Fruit fly (Drosophila melanogaster) whole organism, wandering third instar larva: ENCODE results near the gene RpL18.
A peak's percentile ranks its signal among the peaks of the same experiment; 100 is the strongest.

ENCODE experiments used
- Abd-B ChIP-seq: fragments of >200 bp; optimal IDR thresholded peaks from 2 replicates; lab custom pipeline; 2017; ENCODE audit warnings: missing biosample characterization, missing genetic modification characterization
- CG32264 ChIP-seq: fragments of 200-800 bp; sonication (Bioruptor generic); optimal IDR thresholded peaks from 2 replicates; lab custom pipeline; 2016; ENCODE audit warnings: missing biosample characterization, missing genetic modification characterization
- CG9705 ChIP-seq: fragments of 200-800 bp; sonication (Bioruptor generic); optimal IDR thresholded peaks from 2 replicates; lab custom pipeline; 2018; ENCODE audit warnings: missing biosample characterization, mild to moderate bottlenecking, missing genetic modification characterization
- CrebA ChIP-seq: fragments of 200-800 bp; sonication (Bioruptor generic); optimal IDR thresholded peaks from 2 replicates; lab custom pipeline; 2016; ENCODE audit warnings: missing biosample characterization, mild to moderate bottlenecking, missing genetic modification characterization, borderline replicate concordance
- Dfd ChIP-seq: fragments of >200 bp; optimal IDR thresholded peaks from 2 replicates; lab custom pipeline; 2017; ENCODE audit warnings: missing biosample characterization, missing genetic modification characterization
- Dif ChIP-seq: fragments of 200-275, 200-300 bp; sonication (Bioruptor generic); optimal IDR thresholded peaks from 2 replicates; lab custom pipeline; 2018; ENCODE audit warnings: missing biosample characterization, missing genetic modification characterization; ENCODE audit not compliant: partially characterized antibody
- GATAd ChIP-seq: sonication (Bioruptor generic); optimal IDR thresholded peaks from 2 replicates; lab custom pipeline; 2016; ENCODE audit warnings: missing biosample characterization, missing genetic modification characterization
- HLH106 ChIP-seq: fragments of 200-800 bp; optimal IDR thresholded peaks from 3 replicates; lab custom pipeline; 2019; ENCODE audit warnings: missing biosample characterization, mild to moderate bottlenecking, missing genetic modification characterization, moderate library complexity
- Hnf4 ChIP-seq: fragments of 200-800 bp; sonication (Bioruptor generic); optimal IDR thresholded peaks from 2 replicates; lab custom pipeline; 2016; ENCODE audit warnings: missing biosample characterization, mild to moderate bottlenecking, missing genetic modification characterization
- Hr78 ChIP-seq: fragments of >200 bp; optimal IDR thresholded peaks from 2 replicates; lab custom pipeline; 2017; ENCODE audit warnings: missing biosample characterization, missing genetic modification characterization
- Hr83 ChIP-seq: fragments of 200-300 bp; sonication (Bioruptor generic); optimal IDR thresholded peaks from 2 replicates; lab custom pipeline; 2016; ENCODE audit warnings: missing biosample characterization, mild to moderate bottlenecking, missing genetic modification characterization, moderate library complexity; ENCODE audit not compliant: poor library complexity, severe bottlenecking
- Jra ChIP-seq: sonication (Bioruptor generic); optimal IDR thresholded peaks from 2 replicates; lab custom pipeline; 2016; ENCODE audit warnings: missing biosample characterization, missing genetic modification characterization
- Mio ChIP-seq: sonication (Bioruptor generic); optimal IDR thresholded peaks from 2 replicates; lab custom pipeline; 2016; ENCODE audit warnings: missing biosample characterization, missing genetic modification characterization
- Myc ChIP-seq: fragments of >200 bp; optimal IDR thresholded peaks from 2 replicates; lab custom pipeline; 2017
- N ChIP-seq: fragments of >200 bp; optimal IDR thresholded peaks from 2 replicates; lab custom pipeline; 2018; ENCODE audit warnings: missing biosample characterization, missing external identifiers, missing genetic modification characterization
- OdsH ChIP-seq: fragments of 200-800 bp; sonication (Bioruptor generic); optimal IDR thresholded peaks from 2 replicates; lab custom pipeline; 2016; ENCODE audit warnings: missing biosample characterization, mild to moderate bottlenecking, missing genetic modification characterization
- Rel ChIP-seq, 2 experiments: fragments of 200-800 bp; sonication (Bioruptor generic) in 1 of 2; optimal IDR thresholded peaks; 2 replicates in 1 of 2; 3 replicates in 1 of 2; lab custom pipeline; 2016 to 2019; ENCODE audit warnings: mild to moderate bottlenecking in 2 of 2, missing biosample characterization in 2 of 2, missing genetic modification characterization in 2 of 2, moderate library complexity in 1 of 2
- Sp1 ChIP-seq: fragments of 200-800 bp; sonication (Bioruptor generic); optimal IDR thresholded peaks from 3 replicates; lab custom pipeline; 2019; ENCODE audit warnings: missing biosample characterization, mild to moderate bottlenecking, missing genetic modification characterization, moderate library complexity
- Vsx2 ChIP-seq: fragments of 200-300, 225-300 bp; sonication (Bioruptor generic); optimal IDR thresholded peaks from 2 replicates; lab custom pipeline; 2018; ENCODE audit warnings: missing biosample characterization, missing genetic modification characterization; ENCODE audit not compliant: partially characterized antibody
- br ChIP-seq: fragments of 200-800 bp; sonication (Bioruptor generic); optimal IDR thresholded peaks from 2 replicates; lab custom pipeline; 2016; ENCODE audit warnings: missing biosample characterization, missing genetic modification characterization
- brk ChIP-seq: fragments of 200-800 bp; sonication (Bioruptor generic); optimal IDR thresholded peaks from 2 replicates; lab custom pipeline; 2016; ENCODE audit warnings: missing biosample characterization, mild to moderate bottlenecking, missing genetic modification characterization
- dl ChIP-seq, 2 experiments: fragments of 175-275, 200-275 bp in 1 of 2; fragments of 200-275 bp in 1 of 2; sonication (Bioruptor generic); optimal IDR thresholded peaks; lab custom pipeline; 2018; ENCODE audit warnings: mild to moderate bottlenecking in 2 of 2, missing biosample characterization in 2 of 2, missing genetic modification characterization in 2 of 2, moderate library complexity in 2 of 2; ENCODE audit not compliant: partially characterized antibody in 2 of 2, insufficient read depth in 1 of 2
- dmrt93B ChIP-seq: fragments of 200-800 bp; sonication (Bioruptor generic); optimal IDR thresholded peaks from 2 replicates; lab custom pipeline; 2018; ENCODE audit warnings: missing biosample characterization, mild to moderate bottlenecking, missing genetic modification characterization
- dsf ChIP-seq: sonication (Bioruptor generic); optimal IDR thresholded peaks from 2 replicates; lab custom pipeline; 2016; ENCODE audit warnings: missing biosample characterization, missing genetic modification characterization, borderline replicate concordance
- ey ChIP-seq: fragments of 200-800 bp; sonication (Bioruptor generic); optimal IDR thresholded peaks from 2 replicates; lab custom pipeline; 2016; ENCODE audit warnings: missing biosample characterization, missing genetic modification characterization
- foxo ChIP-seq, 2 experiments: fragments of 200-800 bp; sonication (Bioruptor generic); optimal IDR thresholded peaks; 2 replicates in 1 of 2; 3 replicates in 1 of 2; lab custom pipeline; 2016 to 2017; ENCODE audit warnings: missing biosample characterization in 2 of 2, missing genetic modification characterization in 2 of 2
- fru ChIP-seq: fragments of 200-800 bp; sonication (Bioruptor generic); optimal IDR thresholded peaks from 3 replicates; lab custom pipeline; 2016; ENCODE audit warnings: missing biosample characterization, mild to moderate bottlenecking, missing genetic modification characterization
- h ChIP-seq: fragments of 200-800 bp; sonication (Bioruptor generic); optimal IDR thresholded peaks from 3 replicates; lab custom pipeline; 2016; ENCODE audit warnings: missing biosample characterization, mild to moderate bottlenecking, missing genetic modification characterization
- jim ChIP-seq: fragments of 175-275, 200-325 bp; sonication (Bioruptor generic); optimal IDR thresholded peaks from 2 replicates; lab custom pipeline; 2016; ENCODE audit warnings: missing biosample characterization, mild to moderate bottlenecking, missing genetic modification characterization
- lola ChIP-seq: fragments of >200 bp; optimal IDR thresholded peaks from 2 replicates; lab custom pipeline; 2017; ENCODE audit warnings: missing biosample characterization, missing genetic modification characterization
- pan ChIP-seq: fragments of >200 bp; optimal IDR thresholded peaks from 2 replicates; lab custom pipeline; 2017
- psq ChIP-seq: fragments of 200-800 bp; sonication (Bioruptor generic); optimal IDR thresholded peaks from 3 replicates; lab custom pipeline; 2017; ENCODE audit warnings: missing biosample characterization, mild to moderate bottlenecking, missing genetic modification characterization, moderate library complexity
- rgr ChIP-seq: fragments of 200-800 bp; sonication (Bioruptor generic); optimal IDR thresholded peaks from 3 replicates; lab custom pipeline; 2016; ENCODE audit warnings: missing biosample characterization, mild to moderate bottlenecking, missing genetic modification characterization
- sage ChIP-seq: fragments of 200-800 bp; sonication (Bioruptor generic); optimal IDR thresholded peaks from 2 replicates; lab custom pipeline; 2016; ENCODE audit warnings: missing biosample characterization, mild to moderate bottlenecking, missing genetic modification characterization
- sv ChIP-seq: fragments of 200-800 bp; sonication (Bioruptor generic); optimal IDR thresholded peaks from 3 replicates; lab custom pipeline; 2016; ENCODE audit warnings: missing biosample characterization, missing genetic modification characterization
- tai ChIP-seq: sonication (Bioruptor generic); optimal IDR thresholded peaks from 2 replicates; lab custom pipeline; 2016; ENCODE audit warnings: missing biosample characterization, missing genetic modification characterization
- usp ChIP-seq: fragments of >200 bp; optimal IDR thresholded peaks from 2 replicates; lab custom pipeline; 2017; ENCODE audit warnings: missing biosample characterization, missing genetic modification characterization
- woc ChIP-seq: sonication (Bioruptor generic); optimal IDR thresholded peaks from 2 replicates; lab custom pipeline; 2016; ENCODE audit warnings: missing biosample characterization, mild to moderate bottlenecking, missing genetic modification characterization

Gene RpL18

DNA sequence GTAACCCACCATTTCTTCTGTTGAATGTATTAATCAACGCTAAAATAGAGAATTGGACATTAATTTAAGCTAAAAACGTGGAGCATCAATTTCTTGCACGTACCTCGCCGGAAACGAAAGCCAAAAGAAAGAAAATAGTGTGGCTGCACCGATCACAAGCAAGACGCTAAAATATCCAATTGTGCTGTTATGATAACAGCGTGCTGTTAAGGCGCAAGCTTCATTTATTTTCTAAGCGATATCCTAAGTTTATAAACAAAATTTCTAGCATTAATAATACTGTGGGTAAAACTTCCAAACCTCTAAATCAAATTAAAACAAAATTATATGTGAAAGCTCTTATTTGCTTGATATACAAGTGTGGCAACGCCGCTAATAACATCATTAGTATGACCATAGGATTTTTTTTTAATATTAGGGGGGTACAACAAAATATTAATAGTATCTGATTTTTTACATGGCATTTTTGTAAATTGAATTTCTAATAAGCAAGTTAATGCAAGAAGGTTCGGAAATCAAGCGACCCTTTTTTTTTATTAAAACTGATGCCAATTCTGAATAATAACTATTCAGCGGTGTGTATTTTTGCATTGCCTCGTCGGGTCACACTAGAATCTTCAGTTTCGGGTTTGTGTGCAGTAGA lies at the start of gene RpL18, which contains the start of gene Neos:
Gene RpL18 (minus strand): TSS at position 135 of the 643 bp plus-strand sequence.
Gene Neos (plus strand): TSS at position 412 of the 643 bp plus-strand sequence.
- no peak for TF ChIP-seq Hr78 (GFP tag; lab: Kevin White, UChicago)
- peak; percentile 67 for TF ChIP-seq ey (GFP tag; lab: Kevin White, UChicago)
- no peak for TF ChIP-seq N (GFP tag; lab: Kevin White, UChicago)
- TF ChIP-seq Rel (GFP tag; optimal IDR thresholded peaks at IDR 0.05; lab: Kevin White, UChicago): no peak
- TF ChIP-seq Rel (tag; optimal IDR thresholded peaks at IDR 0.05; lab: Kevin White, UChicago): peak; percentile 44
- TF ChIP-seq GATAd (GFP tag; lab: Kevin White, UChicago): peak; percentile 79
- no peak for TF ChIP-seq dl (GFP tag; optimal IDR thresholded peaks at IDR 0.05; lab: Kevin White, UChicago; ENCODE audit: insufficient read depth in 1 of 2, partially characterized antibody in 2 of 2)
- TF ChIP-seq usp: no peak
- no peak for TF ChIP-seq jim
- peak; percentile 78 for TF ChIP-seq Sp1 (GFP tag; lab: Kevin White, UChicago)
- TF ChIP-seq CG9705 (GFP tag; lab: Kevin White, UChicago): peak; percentile 75
- peak; percentile 65 for TF ChIP-seq CG32264 (GFP tag; lab: Kevin White, UChicago)
- TF ChIP-seq h (GFP tag; lab: Kevin White, UChicago): peak; percentile 77
- TF ChIP-seq Hnf4 (GFP tag; lab: Kevin White, UChicago): no peak
- peak; percentile 76 for TF ChIP-seq fru (GFP tag; lab: Kevin White, UChicago)
- TF ChIP-seq Mio (GFP tag; lab: Kevin White, UChicago): no peak
- TF ChIP-seq woc (GFP tag; lab: Kevin White, UChicago): peak; percentile 63
- no peak for TF ChIP-seq CrebA
- no peak for TF ChIP-seq pan (lab: Kevin White, UChicago)
- TF ChIP-seq lola (GFP tag; lab: Kevin White, UChicago): no peak
- no peak for TF ChIP-seq brk (GFP tag; lab: Kevin White, UChicago)
- no peak for TF ChIP-seq sage (GFP tag; lab: Kevin White, UChicago)
- TF ChIP-seq dmrt93B: peak; percentile 63
- peak; percentile 28 for TF ChIP-seq OdsH (GFP tag; lab: Kevin White, UChicago)
- TF ChIP-seq tai: no peak
- peak; percentile 52 for TF ChIP-seq psq (GFP tag; lab: Kevin White, UChicago)
- TF ChIP-seq Jra: peak; percentile 68
- peak; percentile 79 for TF ChIP-seq Hr83 (GFP tag; lab: Kevin White, UChicago)
- TF ChIP-seq Vsx2 (GFP tag; lab: Kevin White, UChicago): no peak
- no peak for TF ChIP-seq Dif (GFP tag; lab: Kevin White, UChicago)
- no peak for TF ChIP-seq dsf (GFP tag; lab: Kevin White, UChicago)
- peak; percentile 83 for TF ChIP-seq rgr (GFP tag; lab: Kevin White, UChicago)
- peak; percentile 50 for TF ChIP-seq HLH106 (tag; lab: Kevin White, UChicago)
- no peak for TF ChIP-seq Dfd (GFP tag; lab: Kevin White, UChicago)
- TF ChIP-seq Myc (lab: Kevin White, UChicago): peak; percentile 23
- peak in 1 of 2 experiments; percentile 74 for TF ChIP-seq foxo (GFP tag; optimal IDR thresholded peaks at IDR 0.05; lab: Kevin White, UChicago)
- no peak for TF ChIP-seq Abd-B (GFP tag; lab: Kevin White, UChicago)
- peak; percentile 77 for TF ChIP-seq sv
- TF ChIP-seq br (GFP tag; lab: Kevin White, UChicago): peak; percentile 75

DNA sequence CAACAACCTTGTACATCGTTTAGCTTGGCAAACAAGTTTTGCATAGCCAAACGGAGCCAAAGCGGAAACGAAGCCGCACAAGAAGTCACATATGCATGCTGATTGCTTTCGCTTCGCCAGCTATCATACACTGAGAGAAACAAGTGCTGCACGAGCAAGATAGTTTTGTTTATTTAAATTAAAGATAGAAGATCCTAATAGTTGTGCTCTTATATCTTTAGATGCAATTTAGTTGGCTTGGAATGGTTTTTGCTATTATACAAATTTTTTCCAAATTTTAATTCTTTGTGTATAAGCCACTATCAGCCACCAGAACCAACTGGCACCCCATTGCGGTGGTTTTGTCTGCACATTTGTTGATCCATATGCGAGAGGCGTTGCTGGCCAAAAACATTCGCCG lies 42.4 kb upstream of the RpL18 start:
- TF ChIP-seq Vsx2 (GFP tag; lab: Kevin White, UChicago) (no peak), Sp1 (GFP tag; lab: Kevin White, UChicago) (no peak), tai (no peak), woc (GFP tag; lab: Kevin White, UChicago) (no peak), h (GFP tag; lab: Kevin White, UChicago) (no peak), N (GFP tag; lab: Kevin White, UChicago) (no peak), Mio (GFP tag; lab: Kevin White, UChicago) (no peak), foxo (GFP tag; optimal IDR thresholded peaks at IDR 0.05; lab: Kevin White, UChicago) (no peak), Hr83 (GFP tag; lab: Kevin White, UChicago) (no peak), ey (GFP tag; lab: Kevin White, UChicago) (no peak), dmrt93B (no peak), pan (lab: Kevin White, UChicago) (no peak), br (GFP tag; lab: Kevin White, UChicago) (no peak), jim (no peak), GATAd (GFP tag; lab: Kevin White, UChicago) (no peak), Hr78 (GFP tag; lab: Kevin White, UChicago) (no peak), rgr (GFP tag; lab: Kevin White, UChicago) (no peak), psq (GFP tag; lab: Kevin White, UChicago) (no peak)
